Worm (Caenorhabditis elegans): ENCODE measurements around the gene mup-2.

mup-2 gene

DNA sequence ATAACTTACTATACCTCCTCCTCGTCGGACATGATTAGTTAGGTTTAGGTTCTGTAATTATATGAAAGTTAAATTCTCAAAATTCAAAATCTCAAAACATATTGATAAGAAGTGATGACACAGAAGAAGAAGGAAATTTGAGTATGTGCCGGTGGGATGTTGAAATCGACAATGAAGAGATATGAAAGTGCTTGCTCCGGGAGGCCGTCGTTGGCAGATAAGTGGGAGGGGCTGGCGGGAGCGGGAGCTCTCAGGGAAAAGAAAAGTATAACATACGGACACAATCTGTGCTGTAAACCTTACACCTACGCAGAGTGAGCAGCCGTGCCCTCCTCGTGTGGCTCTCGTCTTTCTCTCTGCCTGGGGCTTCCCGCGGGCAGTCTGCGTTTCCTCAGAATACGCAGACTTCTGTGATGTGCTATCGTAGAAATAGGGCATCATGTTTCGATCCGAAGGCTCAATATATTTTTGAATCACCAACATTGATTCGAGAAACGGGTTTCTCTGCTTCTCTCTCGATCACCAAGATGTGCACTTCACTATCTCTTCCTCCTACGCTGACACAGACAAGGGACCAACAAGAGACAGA lies at the start of gene mup-2:
Gene mup-2 (minus strand): TSS at position 51 of the 589 bp plus-strand sequence.
- no peak for TF ChIP-seq ceh-13 (GFP tag; optimal IDR thresholded peaks at IDR 0.05)
- no peak for TF ChIP-seq flt-1 (GFP tag; IDR thresholded peaks at IDR 0.05)
- no peak for TF ChIP-seq hnd-1 (tag; optimal IDR thresholded peaks at IDR 0.05)
- no peak for TF ChIP-seq B0310.2 (tag; optimal IDR thresholded peaks at IDR 0.05)
- no peak for TF ChIP-seq hmg-4 (GFP tag; optimal IDR thresholded peaks at IDR 0.05)
- TF ChIP-seq hmbx-1 (tag; optimal IDR thresholded peaks at IDR 0.05) = no peak
- TF ChIP-seq ama-1 (optimal IDR thresholded peaks at IDR 0.05) = no peak

- TF ChIP-seq B0310.2 (tag; optimal IDR thresholded peaks at IDR 0.05) (no peak), scrt-1 (GFP tag; IDR thresholded peaks at IDR 0.05) (no peak), flt-1 (GFP tag; IDR thresholded peaks at IDR 0.05) (no peak)
These were observed 48.4 kb upstream of the mup-2 start for ce11 chrX:6458467-6458866.

ce11 chrX:6458001-6458400 lies 48.0 kb upstream of the mup-2 start:
- TF ChIP-seq F13C5.2 (tag; optimal IDR thresholded peaks at IDR 0.05) (no peak), hmg-4 (GFP tag; optimal IDR thresholded peaks at IDR 0.05) (no peak), B0310.2 (tag; optimal IDR thresholded peaks at IDR 0.05) (no peak), ets-7 (tag; optimal IDR thresholded peaks at IDR 0.05) (no peak), scrt-1 (GFP tag; IDR thresholded peaks at IDR 0.05) (no peak), tbx-37 (GFP tag; conservative IDR thresholded peaks at IDR 0.05) (no peak), tbx-11 (GFP tag; IDR thresholded peaks at IDR 0.05) (no peak), tra-4 (tag; optimal IDR thresholded peaks at IDR 0.05) (no peak), flt-1 (GFP tag; IDR thresholded peaks at IDR 0.05) (no peak), sea-1 (GFP tag; conservative IDR thresholded peaks at IDR 0.05) (no peak), aly-1 (tag; optimal IDR thresholded peaks at IDR 0.05) (no peak), ceh-36 (tag; optimal IDR thresholded peaks at IDR 0.05) (no peak), hnd-1 (tag; optimal IDR thresholded peaks at IDR 0.05) (no peak), ceh-13 (GFP tag; optimal IDR thresholded peaks at IDR 0.05) (no peak), hmbx-1 (tag; optimal IDR thresholded peaks at IDR 0.05) (no peak), pes-1 (GFP tag; IDR thresholded peaks at IDR 0.05) (no peak), ama-1 (optimal IDR thresholded peaks at IDR 0.05) (no peak)

ce11 chrX:6456567-6456966 lies 46.5 kb upstream of the mup-2 start, which contains the start of gene pept-1:
pept-1 (plus strand) TSS chrX:6456872.
- TF ChIP-seq ets-7 (tag; optimal IDR thresholded peaks at IDR 0.05) (no peak), aly-1 (tag; optimal IDR thresholded peaks at IDR 0.05) (no peak), ama-1 (optimal IDR thresholded peaks at IDR 0.05) (no peak), ceh-13 (GFP tag; optimal IDR thresholded peaks at IDR 0.05) (no peak), scrt-1 (GFP tag; IDR thresholded peaks at IDR 0.05) (no peak), ceh-36 (tag; optimal IDR thresholded peaks at IDR 0.05) (no peak), hmbx-1 (tag; optimal IDR thresholded peaks at IDR 0.05) (no peak), B0310.2 (tag; optimal IDR thresholded peaks at IDR 0.05) (no peak)

ce11 chrX:6455157-6455556 lies 45.1 kb upstream of the mup-2 start, which contains the start of gene nas-33:
nas-33 (minus strand) TSS chrX:6455257.
- no peak for TF ChIP-seq hnd-1 (tag; optimal IDR thresholded peaks at IDR 0.05)
- TF ChIP-seq tbx-11 (GFP tag; IDR thresholded peaks at IDR 0.05) = no peak
- no peak for TF ChIP-seq scrt-1 (GFP tag; IDR thresholded peaks at IDR 0.05)
- no peak for TF ChIP-seq hmbx-1 (tag; optimal IDR thresholded peaks at IDR 0.05)
- TF ChIP-seq hmg-4 (GFP tag; optimal IDR thresholded peaks at IDR 0.05) = no peak
- no peak for TF ChIP-seq ceh-13 (GFP tag; optimal IDR thresholded peaks at IDR 0.05)
- no peak for TF ChIP-seq tbx-37 (GFP tag; conservative IDR thresholded peaks at IDR 0.05)

ce11 chrX:6450839-6451491 lies 40.9 kb upstream of the mup-2 start, which contains the start of the genes grl-6 and K10C2.6:
grl-6 (minus strand) TSS chrX:6450939.
K10C2.6 (plus strand) TSS chrX:6451441.
- TF ChIP-seq hnd-1 (tag; optimal IDR thresholded peaks at IDR 0.05) (no peak), F13C5.2 (tag; optimal IDR thresholded peaks at IDR 0.05) (no peak), flt-1 (GFP tag; IDR thresholded peaks at IDR 0.05) (no peak), tra-4 (tag; optimal IDR thresholded peaks at IDR 0.05) (no peak), aly-1 (tag; optimal IDR thresholded peaks at IDR 0.05) (no peak), hmbx-1 (tag; optimal IDR thresholded peaks at IDR 0.05) (no peak), tbx-11 (GFP tag; IDR thresholded peaks at IDR 0.05) (no peak), scrt-1 (GFP tag; IDR thresholded peaks at IDR 0.05) (no peak), hmg-4 (GFP tag; optimal IDR thresholded peaks at IDR 0.05) (no peak), tbx-37 (GFP tag; conservative IDR thresholded peaks at IDR 0.05) (no peak), ceh-36 (tag; optimal IDR thresholded peaks at IDR 0.05) (no peak), ama-1 (optimal IDR thresholded peaks at IDR 0.05) (no peak), sea-1 (GFP tag; conservative IDR thresholded peaks at IDR 0.05) (no peak), ceh-13 (GFP tag; optimal IDR thresholded peaks at IDR 0.05) (no peak), B0310.2 (tag; optimal IDR thresholded peaks at IDR 0.05) (no peak), ets-7 (tag; optimal IDR thresholded peaks at IDR 0.05) (no peak), pes-1 (GFP tag; IDR thresholded peaks at IDR 0.05) (no peak)

DNA sequence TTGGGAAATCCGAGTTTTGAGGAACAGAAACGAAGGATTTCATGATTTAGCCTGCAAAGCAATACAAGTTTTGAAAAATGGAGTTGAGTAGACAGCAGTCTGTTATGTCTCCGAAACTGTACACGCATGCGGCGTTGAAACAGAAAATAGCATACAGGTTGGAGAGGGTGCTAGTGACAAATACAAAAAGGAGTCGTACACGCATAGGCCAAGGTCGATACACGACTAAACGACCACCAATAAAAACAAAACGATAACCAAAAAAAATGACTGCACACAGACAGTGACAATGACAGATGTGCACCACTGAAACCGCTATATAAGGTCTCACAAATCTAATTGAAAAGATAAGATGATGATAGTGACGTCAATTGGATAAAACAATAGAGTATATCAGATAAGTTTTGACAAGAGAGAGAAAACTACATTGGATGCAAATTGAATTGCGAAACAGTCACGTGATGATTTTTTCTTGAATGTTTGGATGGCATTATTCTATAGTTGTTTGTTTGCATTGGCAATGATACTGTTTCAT lies 38.9 kb upstream of the mup-2 start, which contains the start of gene fah-1:
Gene fah-1 (minus strand): TSS at position 51 of the 535 bp plus-strand sequence.
- no peak for TF ChIP-seq sea-1 (GFP tag; conservative IDR thresholded peaks at IDR 0.05)

DNA sequence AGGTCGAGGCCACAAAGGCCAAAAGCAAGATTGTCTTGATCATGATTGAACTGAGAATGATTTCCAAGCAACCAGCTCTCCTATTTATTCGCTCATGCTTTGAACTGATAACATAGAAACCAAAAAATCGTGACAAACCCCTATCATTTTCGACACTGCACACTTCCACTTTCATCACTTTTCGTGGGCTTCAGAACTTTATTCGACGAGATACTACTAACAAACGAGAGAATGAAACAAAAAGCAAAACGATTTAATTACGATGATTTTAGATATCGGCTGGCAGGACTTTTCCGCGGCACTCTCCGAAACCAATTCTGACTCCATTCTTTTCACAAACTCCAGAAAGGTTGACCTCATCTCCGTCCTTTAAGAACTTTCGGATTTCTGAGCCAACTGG lies 36.5 kb upstream of the mup-2 start, which contains the start of gene asp-14:
Gene asp-14 (minus strand): TSS at position 101 of the 400 bp plus-strand sequence.
- TF ChIP-seq ets-7 (tag; optimal IDR thresholded peaks at IDR 0.05) (no peak), B0310.2 (tag; optimal IDR thresholded peaks at IDR 0.05) (no peak), tbx-37 (GFP tag; conservative IDR thresholded peaks at IDR 0.05) (no peak), pes-1 (GFP tag; IDR thresholded peaks at IDR 0.05) (no peak), ceh-36 (tag; optimal IDR thresholded peaks at IDR 0.05) (no peak)
